Worm (Caenorhabditis elegans): ENCODE measurements around the gene C37C3.2.

DNA sequence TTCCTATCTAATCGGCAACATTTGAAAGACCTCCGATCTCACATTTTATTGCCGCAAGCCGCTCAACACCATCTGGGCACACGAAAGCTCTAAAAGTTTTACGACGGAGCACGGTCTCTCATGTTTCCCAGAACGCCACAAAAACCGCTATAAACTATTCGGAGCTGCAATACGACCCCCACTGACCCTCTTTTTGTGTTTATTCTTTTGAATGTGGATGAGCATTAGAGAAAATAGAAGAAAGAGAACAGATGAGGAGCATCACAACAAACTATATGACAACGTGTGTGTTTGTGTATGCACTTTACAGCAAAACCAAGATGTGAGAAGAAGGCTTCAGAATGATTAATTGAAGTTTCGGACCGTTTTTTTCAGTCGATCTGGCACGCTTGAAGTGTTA lies 31.6 kb upstream of the C37C3.2 start:
- TF ChIP-seq nhr-237 (tag; optimal IDR thresholded peaks at IDR 0.05) (no peak), nhr-12 (tag; optimal IDR thresholded peaks at IDR 0.05) (no peak), ztf-11 (tag; optimal IDR thresholded peaks at IDR 0.05) (no peak), blmp-1 (tag; optimal IDR thresholded peaks at IDR 0.05) (no peak), ceh-39 (tag; optimal IDR thresholded peaks at IDR 0.05) (no peak), mls-2 (tag; optimal IDR thresholded peaks at IDR 0.05) (no peak)
